Worm (Caenorhabditis elegans): ENCODE data around the gene din-1.

- TF ChIP-seq elt-3 (tag; optimal IDR thresholded peaks at IDR 0.05) = no peak
- TF ChIP-seq nhr-237 (tag; optimal IDR thresholded peaks at IDR 0.05) = no peak
- TF ChIP-seq ham-2 (GFP tag; optimal IDR thresholded peaks at IDR 0.05) = no peak
- TF ChIP-seq ztf-11 (tag; optimal IDR thresholded peaks at IDR 0.05) = no peak
- TF ChIP-seq lsy-2 (tag; optimal IDR thresholded peaks at IDR 0.05) = no peak
- TF ChIP-seq nhr-12 (tag; optimal IDR thresholded peaks at IDR 0.05) = no peak
- no peak for TF ChIP-seq pha-4 (tag; optimal IDR thresholded peaks at IDR 0.05)
- TF ChIP-seq snpc-4 (tag; optimal IDR thresholded peaks at IDR 0.05) = no peak
- no peak for TF ChIP-seq mep-1 (tag; optimal IDR thresholded peaks at IDR 0.05)
- TF ChIP-seq unc-62 (GFP tag; optimal IDR thresholded peaks at IDR 0.05) = no peak
Measured at ce11 chrII:11588304-11588703, 45.1 kb downstream of the din-1 start.

Data from whole organism, mixed stage, embryonic.